Fruit fly (Drosophila melanogaster) Kc167 (cell line): Measurements from ENCODE around the gene tay.

ENCODE experiments used
- Sin3A ChIP-seq: fragments of >200 bp; optimal IDR thresholded peaks from 2 replicates; lab custom pipeline; 2018; ENCODE audit warnings: missing external identifiers
- insv ChIP-seq: fragments of >200 bp; optimal IDR thresholded peaks from 3 replicates; lab custom pipeline; 2018; ENCODE audit warnings: missing external identifiers
- psq ChIP-seq: fragments of >200 bp; optimal IDR thresholded peaks from 2 replicates; lab custom pipeline; 2017; ENCODE audit warnings: missing external identifiers
- ttk ChIP-seq: sonication (Bioruptor generic); optimal IDR thresholded peaks from 2 replicates; lab custom pipeline; 2017; ENCODE audit warnings: missing external identifiers

DNA sequence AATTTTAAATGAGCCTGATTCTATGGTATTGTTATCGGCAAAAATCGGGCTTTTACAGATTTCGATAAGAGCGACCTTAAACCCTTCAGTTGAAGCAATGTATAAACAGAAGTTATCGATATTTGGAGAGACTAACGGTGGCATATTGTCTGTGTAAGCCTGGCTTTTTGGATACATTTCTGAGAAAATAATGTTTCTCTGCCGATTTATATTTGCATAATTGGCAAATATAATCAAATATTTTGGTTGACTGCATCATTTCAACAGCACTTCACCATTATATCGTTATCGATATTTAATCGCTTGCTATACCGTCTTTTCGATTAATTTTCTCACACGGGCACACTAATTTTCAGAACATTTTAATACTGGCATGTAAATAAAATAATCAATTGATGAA lies 17.3 kb downstream of the tay start, which contains the start of gene CG16952:
- no peak for TF ChIP-seq ttk (lab: Kevin White, UChicago)
- no peak for TF ChIP-seq insv (lab: Kevin White, UChicago)
- no peak for TF ChIP-seq Sin3A (lab: Kevin White, UChicago)
- TF ChIP-seq psq (lab: Kevin White, UChicago), result no peak
